Worm (Caenorhabditis elegans) whole organism, young adult: ENCODE measurements around the gene C05C9.2.

Experiments
- B0261.1 ChIP-seq: sonication (generic microtip); optimal IDR thresholded peaks from 2 replicates; lab custom pipeline; 2016; ENCODE audit warnings: mild to moderate bottlenecking, missing genetic modification characterization, moderate library complexity, missing compliant biosample characterization
- C06A6.2 ChIP-seq: fragments of 200-800 bp; sonication (Bioruptor generic); conservative IDR thresholded peaks from 2 replicates; pipeline ENCODE4 v1.3.6; 2022; ENCODE audit warnings: missing genetic modification characterization, missing compliant biosample characterization
- F10E7.11 ChIP-seq: sonication (generic microtip); optimal IDR thresholded peaks from 2 replicates; lab custom pipeline; 2017; ENCODE audit warnings: mild to moderate bottlenecking, missing genetic modification characterization, moderate library complexity, missing compliant biosample characterization
- F57A8.1 ChIP-seq: fragments of 200-800 bp; sonication (Bioruptor generic); optimal IDR thresholded peaks from 2 replicates; lab custom pipeline; 2018; ENCODE audit warnings: mild to moderate bottlenecking, missing genetic modification characterization, moderate library complexity, missing compliant biosample characterization
- ZK185.1 ChIP-seq: sonication (generic microtip); optimal IDR thresholded peaks from 2 replicates; lab custom pipeline; 2016; ENCODE audit warnings: mild to moderate bottlenecking, missing genetic modification characterization, missing compliant biosample characterization; ENCODE audit not compliant: poor library complexity, severe bottlenecking
- aptf-3 ChIP-seq: fragments of 200-800 bp; sonication (Bioruptor generic); IDR thresholded peaks from 2 replicates; pipeline ENCODE4 v1.3.6; 2022; ENCODE audit warnings: missing genetic modification characterization, missing compliant biosample characterization
- attf-5 ChIP-seq: fragments of 200-800 bp; sonication (Bioruptor generic); optimal IDR thresholded peaks from 2 replicates; lab custom pipeline; 2018; ENCODE audit warnings: mild to moderate bottlenecking, missing genetic modification characterization, missing compliant biosample characterization
- ceh-40 ChIP-seq: fragments of 200-800 bp; sonication (Bioruptor generic); IDR thresholded peaks from 2 replicates; pipeline ENCODE4 v1.3.6; 2022; ENCODE audit warnings: missing genetic modification characterization, missing compliant biosample characterization
- ceh-91 ChIP-seq: fragments of 200-800 bp; sonication (Bioruptor generic); IDR thresholded peaks from 2 replicates; pipeline ENCODE4 v1.3.6; 2022; ENCODE audit warnings: missing genetic modification reagents, missing genetic modification characterization, missing compliant biosample characterization
- die-1 ChIP-seq: sonication (generic microtip); optimal IDR thresholded peaks from 2 replicates; lab custom pipeline; 2016; ENCODE audit warnings: missing genotype, mild to moderate bottlenecking, missing genetic modification characterization, missing compliant biosample characterization
- egrh-3 ChIP-seq: fragments of 200-800 bp; sonication (Bioruptor generic); IDR thresholded peaks from 2 replicates; pipeline ENCODE4 v1.3.6; 2022; ENCODE audit warnings: missing genetic modification reagents, missing genetic modification characterization, missing compliant biosample characterization
- ets-4 ChIP-seq: fragments of 200-800 bp; sonication (Bioruptor generic); optimal IDR thresholded peaks from 2 replicates; lab custom pipeline; 2018; ENCODE audit warnings: mild to moderate bottlenecking, missing genetic modification characterization, missing compliant biosample characterization
- hlh-26 ChIP-seq: fragments of 200-800 bp; sonication (Bioruptor generic); conservative IDR thresholded peaks from 2 replicates; pipeline ENCODE4 v1.3.6; 2022; ENCODE audit warnings: missing genetic modification reagents, missing genetic modification characterization, missing compliant biosample characterization
- lag-1 ChIP-seq: fragments of 200-800 bp; sonication (Bioruptor generic); IDR thresholded peaks from 2 replicates; pipeline ENCODE4 v1.3.6; 2022; ENCODE audit warnings: missing genetic modification reagents, missing genetic modification characterization, missing compliant biosample characterization
- let-607 ChIP-seq, 2 experiments: fragments of 200-800 bp in 1 of 2; sonication (Bioruptor generic) in 1 of 2; sonication (generic microtip) in 1 of 2; optimal IDR thresholded peaks; 2 replicates each; lab custom pipeline; 2016 to 2018; ENCODE audit warnings: mild to moderate bottlenecking in 2 of 2, missing compliant biosample characterization in 2 of 2, missing genetic modification characterization in 2 of 2, moderate library complexity in 2 of 2, missing genotype in 1 of 2
- lin-26 ChIP-seq: fragments of 200-800 bp; sonication (Bioruptor generic); IDR thresholded peaks from 2 replicates; pipeline ENCODE4 v1.3.6; 2022; ENCODE audit warnings: missing genetic modification reagents, missing genetic modification characterization, missing compliant biosample characterization
- lin-35 ChIP-seq, 3 experiments: fragments of 150-350 bp in 2 of 3; sonication (generic microtip) in 1 of 3; optimal IDR thresholded peaks; 2 replicates each; lab custom pipeline; 2014 to 2018; ENCODE audit warnings: missing biosample characterization in 3 of 3, missing genetic modification characterization in 3 of 3, missing genetic modification reagents in 3 of 3
- lsy-27 ChIP-seq: sonication (generic microtip); optimal IDR thresholded peaks from 2 replicates; lab custom pipeline; 2017; ENCODE audit warnings: missing genetic modification characterization, mild to moderate bottlenecking, missing compliant biosample characterization, antibody characterized with exemption, missing genotype, borderline replicate concordance; ENCODE audit not compliant: insufficient read depth
- madf-10 ChIP-seq: sonication (generic microtip); optimal IDR thresholded peaks from 2 replicates; lab custom pipeline; 2016; ENCODE audit warnings: mild to moderate bottlenecking, missing genetic modification characterization, missing compliant biosample characterization
- nhr-80 ChIP-seq: sonication (generic microtip); optimal IDR thresholded peaks from 2 replicates; lab custom pipeline; 2016; ENCODE audit warnings: missing genetic modification characterization, missing compliant biosample characterization
- nhr-90 ChIP-seq: sonication (generic microtip); optimal IDR thresholded peaks from 2 replicates; lab custom pipeline; 2016; ENCODE audit warnings: missing genotype, mild to moderate bottlenecking, missing genetic modification characterization, missing compliant biosample characterization
- pbrm-1 ChIP-seq: fragments of 200-800 bp; sonication (Bioruptor generic); IDR thresholded peaks from 2 replicates; pipeline ENCODE4 v1.3.6; 2022; ENCODE audit warnings: missing genetic modification reagents, missing genetic modification characterization, missing compliant biosample characterization
- rpc-1 ChIP-seq, 2 experiments: fragments of 150-350 bp in 1 of 2; sonication (generic microtip) in 1 of 2; optimal IDR thresholded peaks; 2 replicates each; lab custom pipeline; 2014 to 2018; ENCODE audit warnings: missing biosample characterization in 1 of 2, missing genetic modification characterization in 1 of 2, missing genetic modification reagents in 1 of 2, missing genotype in 1 of 2
- snpc-1.3 ChIP-seq: sonication (generic microtip); optimal IDR thresholded peaks from 2 replicates; lab custom pipeline; 2017; ENCODE audit warnings: missing genetic modification characterization, mild to moderate bottlenecking, missing compliant biosample characterization, antibody characterized with exemption, moderate library complexity, missing genotype, missing genetic modification reagents; ENCODE audit not compliant: insufficient read depth
- somi-1 ChIP-seq: fragments of 200-800 bp; sonication (Bioruptor generic); optimal IDR thresholded peaks from 2 replicates; lab custom pipeline; 2018; ENCODE audit warnings: mild to moderate bottlenecking, missing genetic modification characterization, missing compliant biosample characterization
- tbx-9 ChIP-seq: sonication (generic microtip); optimal IDR thresholded peaks from 2 replicates; lab custom pipeline; 2016; ENCODE audit warnings: borderline replicate concordance, missing genetic modification characterization, inconsistent platforms, missing compliant biosample characterization
- tlf-1 ChIP-seq: fragments of 200-800 bp; sonication (Bioruptor generic); optimal IDR thresholded peaks from 2 replicates; lab custom pipeline; 2018; ENCODE audit warnings: mild to moderate bottlenecking, missing genetic modification characterization, missing compliant biosample characterization
- unc-62 ChIP-seq: fragments of 150-350 bp; optimal IDR thresholded peaks from 2 replicates; lab custom pipeline; 2014; ENCODE audit warnings: missing biosample characterization, missing genetic modification reagents, missing genetic modification characterization
- ztf-18 ChIP-seq: sonication (generic microtip); optimal IDR thresholded peaks from 2 replicates; lab custom pipeline; 2016; ENCODE audit warnings: missing genotype, mild to moderate bottlenecking, missing genetic modification characterization, missing compliant biosample characterization
- ztf-25 ChIP-seq: fragments of 200-800 bp; sonication (Bioruptor generic); IDR thresholded peaks from 2 replicates; pipeline ENCODE4 v1.3.6; 2022; ENCODE audit warnings: missing genetic modification reagents, missing genetic modification characterization, missing compliant biosample characterization
- ztf-6 ChIP-seq: fragments of 200-800 bp; sonication (Bioruptor generic); IDR thresholded peaks from 2 replicates; pipeline ENCODE4 v1.3.6; 2022; ENCODE audit warnings: missing genetic modification reagents, missing genetic modification characterization, missing compliant biosample characterization

Gene C05C9.2

DNA sequence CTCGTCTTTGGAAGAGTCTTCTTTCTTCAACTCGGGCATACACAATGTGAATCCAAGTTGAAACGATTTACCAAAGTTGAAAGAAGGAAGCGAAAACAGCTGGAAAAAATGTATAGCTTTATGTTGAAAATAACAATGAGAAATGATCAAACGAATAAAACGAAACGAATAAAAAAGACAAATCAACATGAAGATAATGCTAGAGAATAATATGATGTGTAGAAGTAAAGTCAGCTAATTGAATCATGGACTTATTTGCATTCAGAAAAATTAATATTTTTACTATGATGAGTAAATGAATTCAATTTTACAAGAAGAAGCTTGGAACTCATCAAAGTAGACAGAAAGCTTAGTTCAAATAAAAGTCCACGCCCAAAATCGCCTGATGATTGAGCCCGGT lies 27.3 kb upstream of the C05C9.2 start, which contains the start of gene alr-1:
Gene alr-1, minus strand, starts transcription at position 101 of the 400 bp plus-strand sequence.
- no peak for TF ChIP-seq nhr-90

- TF ChIP-seq madf-10 (no peak), ztf-25 (no peak), egrh-3 (GFP tag; lab: Robert Waterston, UW) (no peak), die-1 (tag; lab: Kevin White, UChicago) (no peak), aptf-3 (GFP tag; lab: Robert Waterston, UW) (no peak), lsy-27 (tag; lab: Kevin White, UChicago) (no peak), ztf-18 (tag; lab: Kevin White, UChicago) (no peak), tbx-9 (tag; lab: Kevin White, UChicago) (no peak), somi-1 (GFP tag; lab: Kevin White, UChicago) (no peak), let-607 (tag; optimal IDR thresholded peaks at IDR 0.05; lab: Kevin White, UChicago) (no peak)
Observed at ce11 chrX:11126259-11126658, 26.6 kb upstream of the C05C9.2 start.

- TF ChIP-seq nhr-80 (tag; lab: Kevin White, UChicago) (peak; percentile 27), unc-62 (no peak), C06A6.2 (no peak)
Observed at ce11 chrX:11132260-11132659, 20.6 kb upstream of the C05C9.2 start.

DNA sequence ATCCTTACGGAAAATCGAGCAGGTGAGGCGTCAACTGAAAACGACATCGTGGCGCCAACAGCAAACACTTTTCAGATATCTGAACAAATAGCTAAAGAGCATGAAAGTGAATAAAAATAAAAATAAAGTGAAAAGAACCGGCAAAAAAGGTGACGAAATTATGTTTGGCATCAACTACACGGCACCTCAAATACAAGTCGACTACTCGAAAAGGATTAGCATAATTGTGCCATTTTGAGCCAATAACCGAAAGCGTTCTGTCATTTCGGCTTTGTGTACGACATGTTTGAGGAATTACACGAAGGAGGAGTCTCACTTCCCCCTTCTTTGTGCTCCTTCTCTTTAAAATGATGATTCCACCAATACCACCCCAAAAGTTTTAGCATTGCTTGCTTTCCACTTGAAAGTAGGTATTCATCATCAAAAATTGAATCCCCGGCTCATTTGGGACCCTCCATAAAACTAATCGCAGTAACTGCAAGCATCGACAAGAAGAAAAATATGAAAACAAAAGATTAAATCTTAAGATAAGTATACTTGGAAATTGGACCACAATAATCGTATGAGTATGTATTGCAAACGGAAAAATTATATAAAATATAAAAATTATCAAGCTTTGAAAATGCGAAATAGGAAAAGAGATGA lies 18.0 kb upstream of the C05C9.2 start:
- TF ChIP-seq F57A8.1 (GFP tag; lab: Kevin White, UChicago), result no peak
- no peak for TF ChIP-seq egrh-3 (GFP tag; lab: Robert Waterston, UW)
- no peak for TF ChIP-seq rpc-1 (optimal IDR thresholded peaks at IDR 0.05; lab: Kevin White, UChicago)
- TF ChIP-seq rpc-1 (tag; optimal IDR thresholded peaks at IDR 0.05; lab: Kevin White, UChicago), result no peak

ce11 chrX:11136988-11137387 lies 15.9 kb upstream of the C05C9.2 start:
- no peak for TF ChIP-seq lag-1 (GFP tag; lab: Robert Waterston, UW)

DNA sequence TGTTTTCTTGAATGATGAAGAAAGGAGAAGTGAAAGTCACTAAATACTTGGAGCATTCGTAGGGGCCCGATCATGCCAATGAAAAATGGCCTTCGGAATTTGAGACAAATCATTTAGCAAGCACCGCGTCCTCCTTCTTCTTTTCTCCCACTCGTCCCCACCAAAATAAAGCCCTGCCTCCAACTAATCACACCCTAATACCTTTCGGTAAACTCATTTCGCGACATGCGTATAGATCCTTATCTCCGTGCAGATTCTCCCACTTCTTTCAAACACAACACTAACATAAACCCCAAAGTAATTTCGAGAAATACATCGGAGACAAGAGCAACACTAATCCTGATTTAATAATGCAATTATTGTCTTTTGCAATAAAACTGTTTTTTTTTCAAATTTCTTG lies 15.2 kb upstream of the C05C9.2 start:
- no peak for TF ChIP-seq ZK185.1 (tag; lab: Kevin White, UChicago)
- TF ChIP-seq ets-4, result no peak
- no peak for TF ChIP-seq pbrm-1 (GFP tag; lab: Robert Waterston, UW)
- TF ChIP-seq tlf-1, result no peak

- no peak for TF ChIP-seq lin-26 (GFP tag; lab: Robert Waterston, UW)
- TF ChIP-seq ceh-91 (GFP tag; lab: Robert Waterston, UW), result no peak
- TF ChIP-seq B0261.1 (tag; lab: Kevin White, UChicago), result no peak
Observed at ce11 chrX:11151494-11151893, 1.4 kb upstream of the C05C9.2 start.

DNA sequence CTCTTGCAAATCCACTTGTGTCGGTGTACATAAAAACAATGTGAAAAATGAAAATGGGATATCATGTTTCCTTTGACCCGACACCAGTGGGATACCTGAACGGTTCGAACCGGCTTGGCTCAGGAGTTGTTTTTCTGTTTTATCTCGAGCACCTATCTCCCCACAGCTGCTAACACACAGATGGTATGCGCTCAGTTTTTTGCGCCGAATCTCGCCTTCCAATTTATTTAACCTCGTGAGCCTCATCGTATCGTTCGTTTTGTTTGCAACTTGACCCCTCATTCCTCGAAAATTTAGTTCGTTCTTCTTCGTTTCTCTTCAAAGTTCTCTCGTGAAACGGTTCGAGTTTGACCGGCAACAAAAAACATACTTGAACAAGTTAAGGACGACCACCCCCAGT lies 7.7 kb downstream of the C05C9.2 start, which contains the start of gene C05C9.1:
Gene C05C9.1, plus strand, starts transcription at position 301 of the 400 bp plus-strand sequence.
- TF ChIP-seq ceh-40 (GFP tag; lab: Robert Waterston, UW), result no peak
- no peak for TF ChIP-seq ztf-6 (GFP tag; lab: Robert Waterston, UW)
- TF ChIP-seq snpc-1.3 (tag; lab: Kevin White, UChicago), result no peak
- TF ChIP-seq hlh-26 (GFP tag; lab: Robert Waterston, UW), result no peak
- TF ChIP-seq ztf-18 (tag; lab: Kevin White, UChicago), result no peak
- no peak for TF ChIP-seq F10E7.11 (tag; lab: Kevin White, UChicago)
- no peak for TF ChIP-seq attf-5 (GFP tag; lab: Kevin White, UChicago)
- no peak for TF ChIP-seq rpc-1 (optimal IDR thresholded peaks at IDR 0.05; lab: Kevin White, UChicago)
- no peak for TF ChIP-seq rpc-1 (tag; optimal IDR thresholded peaks at IDR 0.05; lab: Kevin White, UChicago)
- no peak for TF ChIP-seq ztf-25
- no peak for TF ChIP-seq lin-35 (GFP tag; optimal IDR thresholded peaks at IDR 0.05; lab: Kevin White, UChicago)
- TF ChIP-seq aptf-3 (GFP tag; lab: Robert Waterston, UW), result no peak
- TF ChIP-seq die-1 (tag; lab: Kevin White, UChicago), result no peak
